Worm (Caenorhabditis elegans): Measurements from ENCODE around the gene uncp-18.

The uncp-18 gene

ce11 chrIV:422112-422511 is 31.8 kb downstream of the uncp-18 start:
- TF ChIP-seq hmg-4 (GFP tag; optimal IDR thresholded peaks at IDR 0.05), result no peak
- TF ChIP-seq tbx-11 (GFP tag; IDR thresholded peaks at IDR 0.05), result no peak

ce11 chrIV:425052-425451 is 34.7 kb downstream of the uncp-18 start, which contains the start of gene daf-18:
Gene daf-18, minus strand, starts transcription at chrIV:425177.
- no peak for TF ChIP-seq hnd-1 (tag; optimal IDR thresholded peaks at IDR 0.05)
- peak; percentile 74 for TF ChIP-seq ceh-36 (tag; optimal IDR thresholded peaks at IDR 0.05)

- TF ChIP-seq ets-7 (tag; optimal IDR thresholded peaks at IDR 0.05) (no peak), tbx-37 (GFP tag; conservative IDR thresholded peaks at IDR 0.05) (no peak), scrt-1 (GFP tag; IDR thresholded peaks at IDR 0.05) (no peak), aly-1 (tag; optimal IDR thresholded peaks at IDR 0.05) (no peak), pes-1 (GFP tag; IDR thresholded peaks at IDR 0.05) (no peak), ceh-13 (GFP tag; optimal IDR thresholded peaks at IDR 0.05) (no peak), ceh-36 (tag; optimal IDR thresholded peaks at IDR 0.05) (no peak), tra-4 (tag; optimal IDR thresholded peaks at IDR 0.05) (no peak), ama-1 (optimal IDR thresholded peaks at IDR 0.05) (no peak), F13C5.2 (tag; optimal IDR thresholded peaks at IDR 0.05) (no peak), flt-1 (GFP tag; IDR thresholded peaks at IDR 0.05) (no peak), tbx-11 (GFP tag; IDR thresholded peaks at IDR 0.05) (no peak), B0310.2 (tag; optimal IDR thresholded peaks at IDR 0.05) (no peak), sea-1 (GFP tag; conservative IDR thresholded peaks at IDR 0.05) (no peak), hnd-1 (tag; optimal IDR thresholded peaks at IDR 0.05) (no peak), hmbx-1 (tag; optimal IDR thresholded peaks at IDR 0.05) (no peak), hmg-4 (GFP tag; optimal IDR thresholded peaks at IDR 0.05) (no peak)
These were observed 35.2 kb downstream of the uncp-18 start for ce11 chrIV:425546-425945.

ce11 chrIV:425995-426394 is 35.6 kb downstream of the uncp-18 start, which contains the start of gene garr-1:
Gene garr-1, plus strand, starts transcription at chrIV:426168.
- TF ChIP-seq ets-7 (tag; optimal IDR thresholded peaks at IDR 0.05), result no peak
- no peak for TF ChIP-seq tbx-37 (GFP tag; conservative IDR thresholded peaks at IDR 0.05)
- TF ChIP-seq tra-4 (tag; optimal IDR thresholded peaks at IDR 0.05), result no peak
- no peak for TF ChIP-seq scrt-1 (GFP tag; IDR thresholded peaks at IDR 0.05)
- no peak for TF ChIP-seq hmg-4 (GFP tag; optimal IDR thresholded peaks at IDR 0.05)
- no peak for TF ChIP-seq ceh-13 (GFP tag; optimal IDR thresholded peaks at IDR 0.05)
- TF ChIP-seq B0310.2 (tag; optimal IDR thresholded peaks at IDR 0.05), result no peak
- no peak for TF ChIP-seq sea-1 (GFP tag; conservative IDR thresholded peaks at IDR 0.05)
- TF ChIP-seq tbx-11 (GFP tag; IDR thresholded peaks at IDR 0.05), result no peak
- no peak for TF ChIP-seq F13C5.2 (tag; optimal IDR thresholded peaks at IDR 0.05)
- no peak for TF ChIP-seq ceh-36 (tag; optimal IDR thresholded peaks at IDR 0.05)
- no peak for TF ChIP-seq ama-1 (optimal IDR thresholded peaks at IDR 0.05)
- TF ChIP-seq hmbx-1 (tag; optimal IDR thresholded peaks at IDR 0.05), result no peak
- no peak for TF ChIP-seq aly-1 (tag; optimal IDR thresholded peaks at IDR 0.05)
- no peak for TF ChIP-seq pes-1 (GFP tag; IDR thresholded peaks at IDR 0.05)

ce11 chrIV:426597-426996 is 36.2 kb downstream of the uncp-18 start:
- TF ChIP-seq sea-1 (GFP tag; conservative IDR thresholded peaks at IDR 0.05) (no peak), flt-1 (GFP tag; IDR thresholded peaks at IDR 0.05) (no peak), hmg-4 (GFP tag; optimal IDR thresholded peaks at IDR 0.05) (no peak), ceh-13 (GFP tag; optimal IDR thresholded peaks at IDR 0.05) (no peak), B0310.2 (tag; optimal IDR thresholded peaks at IDR 0.05) (no peak), ama-1 (optimal IDR thresholded peaks at IDR 0.05) (no peak), tra-4 (tag; optimal IDR thresholded peaks at IDR 0.05) (no peak), tbx-11 (GFP tag; IDR thresholded peaks at IDR 0.05) (no peak), aly-1 (tag; optimal IDR thresholded peaks at IDR 0.05) (no peak), pes-1 (GFP tag; IDR thresholded peaks at IDR 0.05) (no peak), ets-7 (tag; optimal IDR thresholded peaks at IDR 0.05) (no peak), tbx-37 (GFP tag; conservative IDR thresholded peaks at IDR 0.05) (no peak), F13C5.2 (tag; optimal IDR thresholded peaks at IDR 0.05) (no peak), scrt-1 (GFP tag; IDR thresholded peaks at IDR 0.05) (no peak), hnd-1 (tag; optimal IDR thresholded peaks at IDR 0.05) (no peak), ceh-36 (tag; optimal IDR thresholded peaks at IDR 0.05) (no peak), hmbx-1 (tag; optimal IDR thresholded peaks at IDR 0.05) (no peak)

- TF ChIP-seq pes-1 (GFP tag; IDR thresholded peaks at IDR 0.05), result 0 out of 2 replicates have a peak, but pooled peaks have one; percentile 17
- no peak for TF ChIP-seq ceh-36 (tag; optimal IDR thresholded peaks at IDR 0.05)
- TF ChIP-seq ceh-13 (GFP tag; optimal IDR thresholded peaks at IDR 0.05), result no peak
- no peak for TF ChIP-seq scrt-1 (GFP tag; IDR thresholded peaks at IDR 0.05)
- no peak for TF ChIP-seq tbx-37 (GFP tag; conservative IDR thresholded peaks at IDR 0.05)
- no peak for TF ChIP-seq sea-1 (GFP tag; conservative IDR thresholded peaks at IDR 0.05)
- no peak for TF ChIP-seq tbx-11 (GFP tag; IDR thresholded peaks at IDR 0.05)
- no peak for TF ChIP-seq F13C5.2 (tag; optimal IDR thresholded peaks at IDR 0.05)
- no peak for TF ChIP-seq hmbx-1 (tag; optimal IDR thresholded peaks at IDR 0.05)
These were observed 36.9 kb downstream of the uncp-18 start for ce11 chrIV:427100-427908.

ce11 chrIV:428869-429268 is 38.5 kb downstream of the uncp-18 start, which contains the start of gene Y66H1A.5:
Gene Y66H1A.5, minus strand, starts transcription at chrIV:429133.
- TF ChIP-seq ets-7 (tag; optimal IDR thresholded peaks at IDR 0.05) (no peak), flt-1 (GFP tag; IDR thresholded peaks at IDR 0.05) (no peak), sea-1 (GFP tag; conservative IDR thresholded peaks at IDR 0.05) (no peak), hnd-1 (tag; optimal IDR thresholded peaks at IDR 0.05) (no peak), ceh-36 (tag; optimal IDR thresholded peaks at IDR 0.05) (no peak), ama-1 (optimal IDR thresholded peaks at IDR 0.05) (no peak), scrt-1 (GFP tag; IDR thresholded peaks at IDR 0.05) (no peak), tra-4 (tag; optimal IDR thresholded peaks at IDR 0.05) (no peak), hmg-4 (GFP tag; optimal IDR thresholded peaks at IDR 0.05) (no peak), tbx-11 (GFP tag; IDR thresholded peaks at IDR 0.05) (no peak), tbx-37 (GFP tag; conservative IDR thresholded peaks at IDR 0.05) (no peak), pes-1 (GFP tag; IDR thresholded peaks at IDR 0.05) (no peak), hmbx-1 (tag; optimal IDR thresholded peaks at IDR 0.05) (no peak)

Measured in whole organism, early embryonic.